Worm (Caenorhabditis elegans): ENCODE results near the gene Y81G3A.1.

- no peak for TF ChIP-seq lin-13 (GFP tag; optimal IDR thresholded peaks at IDR 0.05)
- no peak for TF ChIP-seq mdl-1 (tag; optimal IDR thresholded peaks at IDR 0.05)
- TF ChIP-seq daf-16 (GFP tag; optimal IDR thresholded peaks at IDR 0.05): no peak
- no peak for TF ChIP-seq daf-16 (tag; optimal IDR thresholded peaks at IDR 0.05)
- no peak for TF ChIP-seq F37D6.2 (tag; optimal IDR thresholded peaks at IDR 0.05)
- no peak for TF ChIP-seq ama-1 (optimal IDR thresholded peaks at IDR 0.05)
- TF ChIP-seq hlh-30 (tag; optimal IDR thresholded peaks at IDR 0.05; ENCODE audit: insufficient read depth): no peak
- TF ChIP-seq snpc-4 (tag; optimal IDR thresholded peaks at IDR 0.05): no peak
- TF ChIP-seq fos-1 (tag; optimal IDR thresholded peaks at IDR 0.05): no peak
- peak; percentile 18 for TF ChIP-seq hlh-11 (tag; optimal IDR thresholded peaks at IDR 0.05)
- TF ChIP-seq fkh-10 (GFP tag; optimal IDR thresholded peaks at IDR 0.05): no peak
- TF ChIP-seq nhr-237 (tag; optimal IDR thresholded peaks at IDR 0.05): no peak
These were observed 47.0 kb downstream of the Y81G3A.1 start, which contains the start of gene F18A11.3 for ce11 chrII:13036717-13037116.
